Worm (Caenorhabditis elegans) whole organism, late embryonic: ENCODE data around the gene ceh-91.

Experiments
- ceh-14 ChIP-seq: sonication (generic microtip); optimal IDR thresholded peaks from 2 replicates; lab custom pipeline; 2016; ENCODE audit warnings: missing genotype, missing genetic modification characterization, missing compliant biosample characterization
- ceh-18 ChIP-seq: sonication (generic microtip); optimal IDR thresholded peaks from 2 replicates; lab custom pipeline; 2016; ENCODE audit warnings: missing genetic modification characterization, missing compliant biosample characterization
- ceh-24 ChIP-seq: sonication (generic microtip); optimal IDR thresholded peaks from 2 replicates; lab custom pipeline; 2016; ENCODE audit warnings: mild to moderate bottlenecking, missing genetic modification characterization, missing compliant biosample characterization
- ceh-30 ChIP-seq: fragments of 150-350 bp; optimal IDR thresholded peaks from 2 replicates; lab custom pipeline; 2014; ENCODE audit warnings: missing biosample characterization, missing genetic modification characterization
- ceh-45 ChIP-seq: fragments of 200-800 bp; sonication (Bioruptor generic); IDR thresholded peaks from 2 replicates; pipeline ENCODE4 v1.3.6; 2022; ENCODE audit warnings: missing genetic modification reagents, missing genetic modification characterization, missing compliant biosample characterization
- dve-1 ChIP-seq: sonication (generic microtip); optimal IDR thresholded peaks from 2 replicates; lab custom pipeline; 2017; ENCODE audit warnings: antibody characterized with exemption, mild to moderate bottlenecking, missing genetic modification characterization, missing compliant biosample characterization
- eyg-1 ChIP-seq: sonication (generic microtip); optimal IDR thresholded peaks from 2 replicates; lab custom pipeline; 2016; ENCODE audit warnings: missing genotype, missing genetic modification characterization, missing compliant biosample characterization
- hlh-13 ChIP-seq: fragments of 200-800 bp; sonication (Bioruptor generic); optimal IDR thresholded peaks from 2 replicates; lab custom pipeline; 2018; ENCODE audit warnings: mild to moderate bottlenecking, missing genetic modification characterization, missing compliant biosample characterization
- hlh-8 ChIP-seq: sonication (generic microtip); optimal IDR thresholded peaks from 2 replicates; lab custom pipeline; 2016; ENCODE audit warnings: missing genotype, missing genetic modification characterization, missing compliant biosample characterization
- lin-11 ChIP-seq: fragments of 200-800 bp; sonication (Bioruptor generic); optimal IDR thresholded peaks from 2 replicates; lab custom pipeline; 2018; ENCODE audit warnings: mild to moderate bottlenecking, missing genetic modification characterization, missing compliant biosample characterization
- madf-2 ChIP-seq: sonication (generic microtip); optimal IDR thresholded peaks from 2 replicates; lab custom pipeline; 2017; ENCODE audit warnings: missing genetic modification characterization, missing compliant biosample characterization
- npax-4 ChIP-seq: sonication (generic microtip); optimal IDR thresholded peaks from 2 replicates; lab custom pipeline; 2016; ENCODE audit warnings: missing genetic modification characterization, missing compliant biosample characterization
- odd-2 ChIP-seq: sonication (generic microtip); optimal IDR thresholded peaks from 2 replicates; lab custom pipeline; 2017; ENCODE audit warnings: antibody characterized with exemption, mild to moderate bottlenecking, missing genetic modification characterization, missing compliant biosample characterization
- pat-9 ChIP-seq: fragments of 200-800 bp; sonication (Bioruptor generic); optimal IDR thresholded peaks from 2 replicates; lab custom pipeline; 2018; ENCODE audit warnings: mild to moderate bottlenecking, missing genetic modification characterization, moderate library complexity, missing compliant biosample characterization
- pqm-1 ChIP-seq: sonication (generic microtip); optimal IDR thresholded peaks from 2 replicates; lab custom pipeline; 2016; ENCODE audit warnings: missing genetic modification characterization, missing compliant biosample characterization
- pros-1 ChIP-seq: fragments of 150-350 bp; optimal IDR thresholded peaks from 2 replicates; lab custom pipeline; 2014; ENCODE audit warnings: missing biosample characterization, missing genetic modification reagents, missing genetic modification characterization
- tbx-7 ChIP-seq: sonication (generic microtip); optimal IDR thresholded peaks from 2 replicates; lab custom pipeline; 2016; ENCODE audit warnings: missing genotype, missing genetic modification characterization, missing compliant biosample characterization

Gene ceh-91

ce11 chrIII:11666819-11667218 lies 50.3 kb downstream of the ceh-91 start:
- TF ChIP-seq lin-11 (no peak), dve-1 (tag; lab: Kevin White, UChicago) (no peak), ceh-24 (tag; lab: Kevin White, UChicago) (no peak), npax-4 (no peak), hlh-8 (tag; lab: Kevin White, UChicago) (no peak), ceh-45 (GFP tag; lab: Robert Waterston, UW) (no peak), pat-9 (tag; lab: Kevin White, UChicago) (no peak), madf-2 (no peak)

DNA sequence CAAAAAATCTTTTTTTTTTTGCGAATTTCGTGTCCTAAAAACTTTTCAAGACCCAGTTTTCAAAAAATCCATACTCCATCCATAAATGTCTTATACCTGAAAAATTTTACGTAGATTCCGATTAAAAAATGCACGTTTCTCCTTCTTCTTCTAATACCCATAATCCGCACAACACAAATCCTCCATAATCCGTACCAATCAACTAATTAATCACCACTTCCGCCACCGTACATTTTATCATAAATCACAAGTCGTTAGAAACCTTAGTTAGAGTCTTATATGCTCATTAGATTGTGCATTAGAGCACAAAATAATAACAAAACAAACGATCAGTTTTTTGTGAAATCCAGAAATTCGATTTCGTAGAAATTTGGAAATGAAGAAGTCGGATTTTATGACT lies 52.5 kb downstream of the ceh-91 start:
- TF ChIP-seq ceh-18 (tag; lab: Kevin White, UChicago): no peak
- no peak for TF ChIP-seq odd-2 (tag; lab: Kevin White, UChicago)
- no peak for TF ChIP-seq ceh-24 (tag; lab: Kevin White, UChicago)
- TF ChIP-seq npax-4: no peak
- TF ChIP-seq ceh-14 (tag; lab: Kevin White, UChicago): no peak
- no peak for TF ChIP-seq tbx-7 (tag; lab: Kevin White, UChicago)
- TF ChIP-seq pros-1: no peak
- no peak for TF ChIP-seq hlh-13
- TF ChIP-seq pqm-1 (tag; lab: Kevin White, UChicago): no peak
- no peak for TF ChIP-seq lin-11
- TF ChIP-seq eyg-1 (tag; lab: Kevin White, UChicago): no peak
- no peak for TF ChIP-seq ceh-30
